Fruit fly (Drosophila melanogaster) whole organism, embryonic: ENCODE results near the gene Polr3E.
A peak's percentile ranks its signal among the peaks of the same experiment; 100 is the strongest.

Experiments used
- Bdp1 ChIP-seq: fragments of 200-800 bp; sonication (Bioruptor generic); optimal IDR thresholded peaks from 3 replicates; lab custom pipeline; 2016; ENCODE audit warnings: missing biosample characterization, missing genetic modification characterization
- BtbVII ChIP-seq: fragments of 200-800 bp; sonication (Bioruptor generic); optimal IDR thresholded peaks from 3 replicates; lab custom pipeline; 2017; ENCODE audit warnings: missing biosample characterization, mild to moderate bottlenecking, missing genetic modification characterization
- CG10462 ChIP-seq: fragments of 200-800 bp; sonication (Bioruptor generic); optimal IDR thresholded peaks from 2 replicates; lab custom pipeline; 2016; ENCODE audit warnings: missing biosample characterization, missing genetic modification characterization
- CG11456 ChIP-seq: fragments of 200-800 bp; sonication (Bioruptor generic); IDR thresholded peaks from 3 replicates; pipeline ENCODE4 v1.3.6; 2022; ENCODE audit warnings: missing biosample characterization, missing genetic modification characterization
- CG12104 ChIP-seq: fragments of 200-800 bp; sonication (Bioruptor generic); optimal IDR thresholded peaks from 3 replicates; lab custom pipeline; 2016; ENCODE audit warnings: missing biosample characterization, missing genetic modification characterization
- CG13624 ChIP-seq: fragments of 200-800 bp; sonication (Bioruptor generic); optimal IDR thresholded peaks from 2 replicates; lab custom pipeline; 2016; ENCODE audit warnings: missing biosample characterization, missing genetic modification characterization
- CG14860 ChIP-seq: fragments of 200-800 bp; sonication (Bioruptor generic); IDR thresholded peaks from 3 replicates; pipeline ENCODE4 v1.3.6; 2022; ENCODE audit warnings: missing biosample characterization, missing genetic modification characterization; ENCODE audit not compliant: partially characterized antibody
- CG14965 ChIP-seq: fragments of 200-800 bp; sonication (Bioruptor generic); optimal IDR thresholded peaks from 2 replicates; lab custom pipeline; 2016; ENCODE audit warnings: missing biosample characterization, missing genetic modification characterization, borderline replicate concordance
- CG17359 ChIP-seq: fragments of 200-800 bp; sonication (Bioruptor generic); optimal IDR thresholded peaks from 3 replicates; lab custom pipeline; 2018; ENCODE audit warnings: missing biosample characterization, mild to moderate bottlenecking, missing genetic modification characterization, moderate library complexity
- CG17912 ChIP-seq: fragments of 200-800 bp; sonication (Bioruptor generic); optimal IDR thresholded peaks from 2 replicates; lab custom pipeline; 2018; ENCODE audit warnings: missing biosample characterization, mild to moderate bottlenecking, missing genetic modification characterization
- CG2120 ChIP-seq: fragments of 200-800 bp; sonication (Bioruptor generic); optimal IDR thresholded peaks from 3 replicates; lab custom pipeline; 2016; ENCODE audit warnings: missing biosample characterization, missing genetic modification characterization
- CG3163 ChIP-seq: fragments of 200-800 bp; sonication (Bioruptor generic); optimal IDR thresholded peaks from 3 replicates; lab custom pipeline; 2016; ENCODE audit warnings: missing biosample characterization, missing genetic modification characterization
- CG3281 ChIP-seq: fragments of 200-800 bp; sonication (Bioruptor generic); optimal IDR thresholded peaks from 3 replicates; lab custom pipeline; 2017; ENCODE audit warnings: missing biosample characterization, mild to moderate bottlenecking, missing genetic modification characterization
- CG34422 ChIP-seq: fragments of 200-800 bp; sonication (Bioruptor generic); IDR thresholded peaks from 3 replicates; pipeline ENCODE4 v1.3.6; 2022; ENCODE audit warnings: missing biosample characterization, missing genetic modification characterization
- CG4820 ChIP-seq: fragments of 200-800 bp; sonication (Bioruptor generic); optimal IDR thresholded peaks from 3 replicates; lab custom pipeline; 2016; ENCODE audit warnings: missing biosample characterization, missing genetic modification characterization
- CG6272 ChIP-seq: fragments of 200-800 bp; sonication (Bioruptor generic); IDR thresholded peaks from 2 replicates; pipeline ENCODE4 v1.3.6; 2022; ENCODE audit warnings: missing biosample characterization, missing genetic modification characterization
- CG6654 ChIP-seq: fragments of 200-800 bp; sonication (Bioruptor generic); optimal IDR thresholded peaks from 2 replicates; lab custom pipeline; 2017; ENCODE audit warnings: missing biosample characterization, mild to moderate bottlenecking, missing genetic modification characterization
- CG6813 ChIP-seq: fragments of 200-800 bp; sonication (Bioruptor generic); optimal IDR thresholded peaks from 2 replicates; lab custom pipeline; 2017; ENCODE audit warnings: missing biosample characterization, missing genetic modification characterization, mild to moderate bottlenecking, moderate library complexity, missing genetic modification reagents
- CG7372 ChIP-seq: fragments of 200-800 bp; sonication (Bioruptor generic); IDR thresholded peaks from 2 replicates; pipeline ENCODE4 v1.3.6; 2022; ENCODE audit warnings: missing biosample characterization, missing genetic modification characterization
- CG7745 ChIP-seq: fragments of 200-800 bp; sonication (Bioruptor generic); optimal IDR thresholded peaks from 2 replicates; lab custom pipeline; 2018; ENCODE audit warnings: missing biosample characterization, mild to moderate bottlenecking, missing genetic modification characterization, moderate library complexity
- CG9437 ChIP-seq: fragments of 200-800 bp; sonication (Bioruptor generic); optimal IDR thresholded peaks from 2 replicates; lab custom pipeline; 2018; ENCODE audit warnings: missing biosample characterization, mild to moderate bottlenecking, missing genetic modification characterization
- CG9727 ChIP-seq: fragments of 200-800 bp; sonication (Bioruptor generic); optimal IDR thresholded peaks from 3 replicates; lab custom pipeline; 2017; ENCODE audit warnings: missing biosample characterization, mild to moderate bottlenecking, missing genetic modification characterization
- Dad ChIP-seq: fragments of 200-800 bp; sonication (Bioruptor generic); optimal IDR thresholded peaks from 3 replicates; lab custom pipeline; 2016; ENCODE audit warnings: missing biosample characterization, missing genetic modification characterization
- Dek ChIP-seq: fragments of 200-800 bp; sonication (Bioruptor generic); optimal IDR thresholded peaks from 3 replicates; lab custom pipeline; 2019; ENCODE audit warnings: missing biosample characterization, mild to moderate bottlenecking, missing genetic modification characterization, moderate library complexity
- HLHmδ ChIP-seq: fragments of 200-800 bp; sonication (Bioruptor generic); optimal IDR thresholded peaks from 2 replicates; lab custom pipeline; 2018; ENCODE audit warnings: missing biosample characterization, mild to moderate bottlenecking, missing genetic modification characterization, moderate library complexity
- Hr78 ChIP-seq, 2 experiments: fragments of 200-800 bp in 1 of 2; fragments of >200 bp in 1 of 2; sonication (Bioruptor generic) in 1 of 2; optimal IDR thresholded peaks; 2 replicates each; lab custom pipeline; 2017 to 2019; ENCODE audit warnings: missing biosample characterization in 2 of 2, missing genetic modification characterization in 2 of 2, mild to moderate bottlenecking in 1 of 2, moderate library complexity in 1 of 2
- Lhr ChIP-seq: fragments of 200-800 bp; sonication (Bioruptor generic); optimal IDR thresholded peaks from 3 replicates; lab custom pipeline; 2017; ENCODE audit warnings: mild to moderate bottlenecking, missing biosample characterization, missing genetic modification reagents, missing genetic modification characterization
- Lim3 ChIP-seq: fragments of 200-800 bp; sonication (Bioruptor generic); IDR thresholded peaks from 2 replicates; pipeline ENCODE4 v1.3.6; 2022; ENCODE audit warnings: missing biosample characterization, missing genetic modification characterization
- Meics ChIP-seq: fragments of 200-800 bp; sonication (Bioruptor generic); optimal IDR thresholded peaks from 2 replicates; lab custom pipeline; 2017; ENCODE audit warnings: missing biosample characterization, mild to moderate bottlenecking, missing genetic modification characterization
- Sin3A ChIP-seq: fragments of >200 bp; optimal IDR thresholded peaks from 2 replicates; lab custom pipeline; 2018
- Sox102F ChIP-seq: fragments of 200-800 bp; sonication (Bioruptor generic); optimal IDR thresholded peaks from 2 replicates; lab custom pipeline; 2018; ENCODE audit warnings: missing biosample characterization, mild to moderate bottlenecking, missing genetic modification characterization, moderate library complexity
- Vsx1 ChIP-seq: fragments of 200-800 bp; sonication (Bioruptor generic); optimal IDR thresholded peaks from 2 replicates; lab custom pipeline; 2017; ENCODE audit warnings: missing biosample characterization, mild to moderate bottlenecking, missing genetic modification characterization, missing genetic modification reagents
- ab ChIP-seq: fragments of 200-800 bp; sonication (Bioruptor generic); optimal IDR thresholded peaks from 2 replicates; lab custom pipeline; 2016; ENCODE audit warnings: missing biosample characterization, missing genetic modification characterization
- bsh ChIP-seq, 2 experiments: fragments of 200-800 bp; sonication (Bioruptor generic); optimal IDR thresholded peaks; 2 replicates each; lab custom pipeline; 2017 to 2018; ENCODE audit warnings: mild to moderate bottlenecking in 2 of 2, missing biosample characterization in 2 of 2, missing genetic modification characterization in 2 of 2, moderate library complexity in 1 of 2
- crol ChIP-seq: fragments of 200-800 bp; sonication (Bioruptor generic); IDR thresholded peaks from 2 replicates; pipeline ENCODE4 v1.3.6; 2022; ENCODE audit warnings: missing biosample characterization, missing genetic modification characterization
- disco-r ChIP-seq: fragments of 200-800 bp; sonication (Bioruptor generic); optimal IDR thresholded peaks from 2 replicates; lab custom pipeline; 2016; ENCODE audit warnings: missing biosample characterization, missing genetic modification characterization
- esg ChIP-seq: fragments of 200-800 bp; sonication (Bioruptor generic); conservative IDR thresholded peaks from 2 replicates; pipeline ENCODE4 v1.3.6; 2022; ENCODE audit warnings: missing biosample characterization, missing genetic modification characterization
- fd96Cb ChIP-seq: fragments of 200-800 bp; sonication (Bioruptor generic); optimal IDR thresholded peaks from 2 replicates; lab custom pipeline; 2018; ENCODE audit warnings: missing biosample characterization, mild to moderate bottlenecking, missing genetic modification characterization, moderate library complexity
- ftz-f1 ChIP-seq: fragments of 200-800 bp; sonication (Bioruptor generic); optimal IDR thresholded peaks from 2 replicates; lab custom pipeline; 2016; ENCODE audit warnings: missing biosample characterization, missing genetic modification characterization
- fu2 ChIP-seq: fragments of 200-800 bp; sonication (Bioruptor generic); optimal IDR thresholded peaks from 2 replicates; lab custom pipeline; 2016; ENCODE audit warnings: missing biosample characterization, missing genetic modification characterization
- gcm ChIP-seq: fragments of 200-800 bp; sonication (Bioruptor generic); optimal IDR thresholded peaks from 2 replicates; lab custom pipeline; 2019; ENCODE audit warnings: missing biosample characterization, mild to moderate bottlenecking, missing genetic modification characterization, moderate library complexity
- grau ChIP-seq: fragments of 200-800 bp; optimal IDR thresholded peaks from 3 replicates; lab custom pipeline; 2019; ENCODE audit warnings: missing biosample characterization, mild to moderate bottlenecking, missing genetic modification characterization, moderate library complexity
- hth ChIP-seq: fragments of >200 bp; optimal IDR thresholded peaks from 2 replicates; lab custom pipeline; 2017; ENCODE audit warnings: inconsistent platforms
- insv ChIP-seq, 2 experiments: fragments of 200-800 bp; sonication (Bioruptor generic); optimal IDR thresholded peaks; 3 replicates each; lab custom pipeline; 2016 to 2018; ENCODE audit warnings: missing biosample characterization in 2 of 2, missing genetic modification characterization in 2 of 2
- lab ChIP-seq: fragments of 200-800 bp; sonication (Bioruptor generic); optimal IDR thresholded peaks from 3 replicates; lab custom pipeline; 2017; ENCODE audit warnings: missing biosample characterization, missing genetic modification characterization, mild to moderate bottlenecking, moderate library complexity, missing genetic modification reagents
- mirr ChIP-seq: fragments of 200-800 bp; sonication (Bioruptor generic); optimal IDR thresholded peaks from 3 replicates; lab custom pipeline; 2018; ENCODE audit warnings: missing biosample characterization, mild to moderate bottlenecking, missing genetic modification characterization
- p53 ChIP-seq: fragments of 200-800 bp; sonication (Bioruptor generic); optimal IDR thresholded peaks from 2 replicates; lab custom pipeline; 2016; ENCODE audit warnings: missing biosample characterization, missing genetic modification characterization
- pho ChIP-seq: fragments of 200-800 bp; sonication (Bioruptor generic); optimal IDR thresholded peaks from 2 replicates; lab custom pipeline; 2016; ENCODE audit warnings: missing biosample characterization, missing genetic modification characterization
- trh ChIP-seq: fragments of 200-800 bp; sonication (Bioruptor generic); optimal IDR thresholded peaks from 2 replicates; lab custom pipeline; 2016; ENCODE audit warnings: missing biosample characterization, missing genetic modification characterization
- wor ChIP-seq: fragments of 200-800 bp; sonication (Bioruptor generic); IDR thresholded peaks from 2 replicates; pipeline ENCODE4 v1.3.6; 2022; ENCODE audit warnings: missing biosample characterization, missing genetic modification characterization

The Polr3E gene

dm6 chr3L:21056792-21057567 lies 25.4 kb downstream of the Polr3E start (continued):
- TF ChIP-seq CG6654 (GFP tag; lab: Kevin White, UChicago) (no peak), trh (GFP tag; lab: Kevin White, UChicago) (no peak), Hr78 (GFP tag; optimal IDR thresholded peaks at IDR 0.05; lab: Kevin White, UChicago) (no peak), insv (GFP tag; optimal IDR thresholded peaks at IDR 0.05; lab: Kevin White, UChicago) (no peak), fu2 (no peak), ab (GFP tag; lab: Kevin White, UChicago) (no peak), disco-r (GFP tag; lab: Kevin White, UChicago) (no peak), ftz-f1 (no peak), Lim3 (GFP tag; lab: Robert Waterston, UW) (no peak), hth (lab: Kevin White, UChicago) (no peak), mirr (GFP tag; lab: Kevin White, UChicago) (no peak), Sox102F (peak; percentile 26), CG14965 (GFP tag; lab: Kevin White, UChicago) (no peak), CG4820 (GFP tag; lab: Kevin White, UChicago) (no peak), CG6272 (GFP tag; lab: Robert Waterston, UW) (no peak), CG9727 (GFP tag; lab: Kevin White, UChicago) (no peak), grau (peak; percentile 11), lab (GFP tag; lab: Kevin White, UChicago) (no peak), CG7745 (tag; lab: Kevin White, UChicago) (no peak), bsh (GFP tag; optimal IDR thresholded peaks at IDR 0.05; lab: Kevin White, UChicago) (peak in 1 of 2 experiments; percentile 20), Vsx1 (GFP tag; lab: Kevin White, UChicago) (no peak), CG3281 (GFP tag; lab: Kevin White, UChicago) (no peak), BtbVII (GFP tag; lab: Kevin White, UChicago) (no peak), CG12104 (no peak), gcm (no peak), CG3163 (no peak), CG9437 (GFP tag; lab: Kevin White, UChicago) (peak; percentile 30), crol (GFP tag; lab: Robert Waterston, UW) (peak; percentile 83), CG13624 (GFP tag; lab: Kevin White, UChicago) (no peak), CG2120 (GFP tag; lab: Kevin White, UChicago) (peak; percentile 47), CG7372 (GFP tag; lab: Robert Waterston, UW) (no peak), CG34422 (0 out of 3 replicates have a peak, but pooled peaks have one; percentile 31), esg (GFP tag; lab: Robert Waterston, UW) (no peak; the same call in 1 of the 2 replicates), wor (GFP tag; lab: Robert Waterston, UW) (no peak), CG14860 (GFP tag; lab: Robert Waterston, UW) (no peak), Sin3A (lab: Kevin White, UChicago) (no peak), Dad (GFP tag; lab: Kevin White, UChicago) (no peak), Lhr (GFP tag; lab: Kevin White, UChicago) (no peak), fd96Cb (tag; lab: Kevin White, UChicago) (no peak), CG6813 (GFP tag; lab: Kevin White, UChicago) (no peak), CG17912 (no peak), Bdp1 (GFP tag; lab: Kevin White, UChicago) (no peak), pho (GFP tag; lab: Kevin White, UChicago) (no peak), CG17359 (tag; lab: Kevin White, UChicago) (no peak), p53 (GFP tag; lab: Kevin White, UChicago) (no peak), HLHmδ (GFP tag; lab: Kevin White, UChicago) (no peak), Dek (tag; lab: Kevin White, UChicago) (no peak), CG10462 (GFP tag; lab: Kevin White, UChicago) (no peak), CG11456 (GFP tag; lab: Robert Waterston, UW) (no peak), Meics (peak; percentile 9)
